Worm (Caenorhabditis elegans) whole organism, L1 larva: ENCODE results near the gene rpap-2.

Source experiments
- C16A3.4 ChIP-seq: fragments of 150-350 bp; optimal IDR thresholded peaks from 2 replicates; lab custom pipeline; 2014; ENCODE audit warnings: missing biosample characterization, missing genetic modification characterization
- C34B4.2 ChIP-seq: sonication (generic microtip); optimal IDR thresholded peaks from 2 replicates; lab custom pipeline; 2017; ENCODE audit warnings: mild to moderate bottlenecking, missing genetic modification characterization, missing compliant biosample characterization
- Y116A8C.19 ChIP-seq: sonication (generic microtip); optimal IDR thresholded peaks from 2 replicates; lab custom pipeline; 2016; ENCODE audit warnings: missing compliant biosample characterization, missing genetic modification characterization, borderline replicate concordance
- aly-2 ChIP-seq: fragments of 150-350 bp; optimal IDR thresholded peaks from 2 replicates; lab custom pipeline; 2014; ENCODE audit warnings: missing biosample characterization, missing genetic modification characterization
- blmp-1 ChIP-seq: fragments of 150-350 bp; optimal IDR thresholded peaks from 2 replicates; lab custom pipeline; 2014; ENCODE audit warnings: missing biosample characterization, missing genetic modification characterization
- ceh-8 ChIP-seq: fragments of 200-800 bp; sonication (Bioruptor generic); optimal IDR thresholded peaks from 2 replicates; lab custom pipeline; 2018; ENCODE audit warnings: mild to moderate bottlenecking, missing genetic modification characterization, moderate library complexity, missing compliant biosample characterization
- ceh-88 ChIP-seq: fragments of 200-800 bp; sonication (Bioruptor generic); IDR thresholded peaks from 2 replicates; pipeline ENCODE4 v1.3.6; 2022; ENCODE audit warnings: missing genetic modification characterization, missing compliant biosample characterization
- ceh-90 ChIP-seq: sonication (generic microtip); optimal IDR thresholded peaks from 2 replicates; lab custom pipeline; 2016; ENCODE audit warnings: missing genetic modification characterization, missing compliant biosample characterization
- dsc-1 ChIP-seq: sonication (generic microtip); optimal IDR thresholded peaks from 2 replicates; lab custom pipeline; 2016; ENCODE audit warnings: mild to moderate bottlenecking, missing genetic modification characterization, missing compliant biosample characterization
- efl-1 ChIP-seq, 4 experiments: fragments of 150-350 bp; optimal IDR thresholded peaks in 3 of 4; peaks in 1 of 4; 1 replicate in 1 of 4; 2 replicates in 3 of 4; lab custom pipeline; 2014; ENCODE audit warnings: missing biosample characterization in 2 of 4, missing genetic modification characterization in 2 of 4, missing genetic modification reagents in 2 of 4
- egl-13 ChIP-seq: sonication (generic microtip); optimal IDR thresholded peaks from 2 replicates; lab custom pipeline; 2016; ENCODE audit warnings: missing genotype, missing genetic modification reagents, missing genetic modification characterization, missing compliant biosample characterization
- ets-5 ChIP-seq: fragments of 200-800 bp; sonication (Bioruptor generic); IDR thresholded peaks from 2 replicates; pipeline ENCODE4 v1.3.6; 2022; ENCODE audit warnings: missing genetic modification characterization, missing compliant biosample characterization
- fkh-10 ChIP-seq: sonication (generic microtip); optimal IDR thresholded peaks from 2 replicates; lab custom pipeline; 2017; ENCODE audit warnings: missing biosample characterization, missing genetic modification reagents, missing genetic modification characterization
- fkh-4 ChIP-seq: sonication (generic microtip); optimal IDR thresholded peaks from 2 replicates; lab custom pipeline; 2016; ENCODE audit warnings: missing compliant biosample characterization, missing genetic modification characterization, borderline replicate concordance
- fkh-8 ChIP-seq: sonication (generic microtip); optimal IDR thresholded peaks from 2 replicates; lab custom pipeline; 2016; ENCODE audit warnings: mild to moderate bottlenecking, missing genetic modification characterization, missing compliant biosample characterization
- fos-1 ChIP-seq: fragments of 150-350 bp; optimal IDR thresholded peaks from 2 replicates; lab custom pipeline; 2014; ENCODE audit warnings: missing biosample characterization, missing genetic modification characterization
- grh-1 ChIP-seq: fragments of 200-800 bp; sonication (Bioruptor generic); IDR thresholded peaks from 2 replicates; pipeline ENCODE4 v1.3.6; 2022; ENCODE audit warnings: missing genetic modification reagents, missing genetic modification characterization, missing compliant biosample characterization
- hpl-2 ChIP-seq: fragments of 150-350 bp; optimal IDR thresholded peaks from 2 replicates; lab custom pipeline; 2014; ENCODE audit warnings: missing biosample characterization, missing genetic modification reagents, missing genetic modification characterization
- jun-1 ChIP-seq: fragments of 150-350 bp; optimal IDR thresholded peaks from 2 replicates; lab custom pipeline; 2014; ENCODE audit warnings: missing biosample characterization, missing genetic modification reagents, missing genetic modification characterization
- lin-13 ChIP-seq: fragments of 150-350 bp; optimal IDR thresholded peaks from 2 replicates; lab custom pipeline; 2014; ENCODE audit warnings: missing biosample characterization, missing genetic modification reagents, missing genetic modification characterization
- lin-14 ChIP-seq: fragments of 200-800 bp; sonication (Bioruptor generic); optimal IDR thresholded peaks from 2 replicates; lab custom pipeline; 2018; ENCODE audit warnings: mild to moderate bottlenecking, missing genetic modification characterization, moderate library complexity, missing compliant biosample characterization
- lin-15B ChIP-seq: fragments of 150-350 bp; sonication (generic microtip); optimal IDR thresholded peaks from 3 replicates; lab custom pipeline; 2014; ENCODE audit warnings: missing biosample characterization, missing genetic modification characterization
- mab-9 ChIP-seq: fragments of 200-800 bp; sonication (Bioruptor generic); IDR thresholded peaks from 2 replicates; pipeline ENCODE4 v1.3.6; 2022; ENCODE audit warnings: missing genetic modification reagents, missing genetic modification characterization, missing compliant biosample characterization
- mep-1 ChIP-seq: fragments of 150-350 bp; optimal IDR thresholded peaks from 2 replicates; lab custom pipeline; 2014; ENCODE audit warnings: missing biosample characterization, missing genetic modification characterization
- nhr-28 ChIP-seq: fragments of 150-350 bp; optimal IDR thresholded peaks from 2 replicates; lab custom pipeline; 2014; ENCODE audit warnings: missing biosample characterization, missing genetic modification characterization
- nhr-71 ChIP-seq: sonication (generic microtip); optimal IDR thresholded peaks from 2 replicates; lab custom pipeline; 2016; ENCODE audit warnings: mild to moderate bottlenecking, missing genetic modification characterization, moderate library complexity, missing compliant biosample characterization
- nhr-76 ChIP-seq: sonication (generic microtip); optimal IDR thresholded peaks from 2 replicates; lab custom pipeline; 2017; ENCODE audit warnings: missing biosample characterization, missing genetic modification characterization
- nhr-77 ChIP-seq: fragments of 150-350 bp; optimal IDR thresholded peaks from 2 replicates; lab custom pipeline; 2014; ENCODE audit warnings: missing biosample characterization, missing genetic modification characterization
- nhr-84 ChIP-seq: sonication (generic microtip); optimal IDR thresholded peaks from 2 replicates; lab custom pipeline; 2017; ENCODE audit warnings: missing biosample characterization, missing genetic modification characterization
- nhr-85 ChIP-seq: sonication (generic microtip); peaks from one replicate; lab custom pipeline; 2016; ENCODE audit warnings: missing genetic modification characterization, inconsistent platforms, missing compliant biosample characterization
- pag-3 ChIP-seq: sonication (generic microtip); optimal IDR thresholded peaks from 2 replicates; lab custom pipeline; 2017; ENCODE audit warnings: missing genetic modification characterization, mild to moderate bottlenecking, missing compliant biosample characterization, antibody characterized with exemption, borderline replicate concordance; ENCODE audit not compliant: insufficient read depth
- pqm-1 ChIP-seq: sonication (generic microtip); optimal IDR thresholded peaks from 3 replicates; lab custom pipeline; 2017; ENCODE audit warnings: missing biosample characterization, missing genetic modification characterization
- sox-4 ChIP-seq: sonication (generic microtip); optimal IDR thresholded peaks from 2 replicates; lab custom pipeline; 2016; ENCODE audit warnings: missing genetic modification characterization, missing compliant biosample characterization
- sup-37 ChIP-seq: fragments of 200-800 bp; sonication (Bioruptor generic); optimal IDR thresholded peaks from 2 replicates; lab custom pipeline; 2018; ENCODE audit warnings: mild to moderate bottlenecking, missing genetic modification characterization, missing compliant biosample characterization
- tlp-1 ChIP-seq: fragments of 150-350 bp; optimal IDR thresholded peaks from 2 replicates; lab custom pipeline; 2014; ENCODE audit warnings: missing biosample characterization, missing genetic modification characterization
- unc-130 ChIP-seq: fragments of 150-350 bp; optimal IDR thresholded peaks from 2 replicates; lab custom pipeline; 2017; ENCODE audit warnings: missing biosample characterization, missing genetic modification characterization, inconsistent platforms
- unc-30 ChIP-seq: sonication (generic microtip); optimal IDR thresholded peaks from 2 replicates; lab custom pipeline; 2017; ENCODE audit warnings: missing biosample characterization, missing genetic modification characterization
- unc-62 ChIP-seq: fragments of 150-350 bp; optimal IDR thresholded peaks from 2 replicates; lab custom pipeline; 2014; ENCODE audit warnings: missing biosample characterization, missing genetic modification reagents, missing genetic modification characterization
- vab-15 ChIP-seq: sonication (generic microtip); optimal IDR thresholded peaks from 2 replicates; lab custom pipeline; 2017; ENCODE audit warnings: missing genotype, mild to moderate bottlenecking, missing genetic modification characterization, missing compliant biosample characterization
- zip-4 ChIP-seq: fragments of 200-800 bp; sonication (Bioruptor generic); optimal IDR thresholded peaks from 2 replicates; lab custom pipeline; 2018; ENCODE audit warnings: mild to moderate bottlenecking, missing genetic modification characterization, moderate library complexity, missing compliant biosample characterization
- ztf-4 ChIP-seq: fragments of 150-350 bp; optimal IDR thresholded peaks from 2 replicates; lab custom pipeline; 2014; ENCODE audit warnings: missing biosample characterization, missing genetic modification characterization

rpap-2 gene

DNA sequence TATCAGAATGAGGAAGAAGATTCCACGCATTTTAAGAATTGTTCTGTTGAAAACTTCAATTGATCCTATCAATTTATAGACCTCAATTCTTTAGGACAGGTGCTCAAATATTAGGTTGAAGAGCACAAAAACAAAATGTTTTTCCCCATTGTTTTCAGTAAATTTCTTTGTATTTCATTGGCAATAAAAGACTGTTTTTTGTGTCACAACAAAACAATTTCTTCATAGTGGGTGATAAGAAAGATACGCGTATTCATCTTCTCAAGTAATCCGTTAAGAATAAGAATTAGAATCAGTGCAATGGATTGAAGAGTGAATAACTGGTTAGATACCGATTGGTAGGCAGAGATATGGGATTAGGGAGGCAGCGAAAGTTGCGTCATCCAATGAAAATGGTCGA, 7.1 kb upstream of the rpap-2 start, which contains the start of gene ZK643.6:
Gene ZK643.6 (minus strand): TSS at position 101 of the 400 bp plus-strand sequence.
- TF ChIP-seq C16A3.4 (tag; lab: Kevin White, UChicago) (no peak), unc-130 (tag; lab: Kevin White, UChicago) (no peak), fos-1 (tag; lab: Kevin White, UChicago) (no peak), dsc-1 (tag; lab: Kevin White, UChicago) (peak; percentile 1), efl-1 (optimal IDR thresholded peaks at IDR 0.05; lab: Kevin White, UChicago) (no peak), efl-1 (GFP tag; optimal IDR thresholded peaks at IDR 0.05 in 1 of 2; lab: Kevin White, UChicago) (peak in 1 of 2 experiments; percentile 33)

DNA sequence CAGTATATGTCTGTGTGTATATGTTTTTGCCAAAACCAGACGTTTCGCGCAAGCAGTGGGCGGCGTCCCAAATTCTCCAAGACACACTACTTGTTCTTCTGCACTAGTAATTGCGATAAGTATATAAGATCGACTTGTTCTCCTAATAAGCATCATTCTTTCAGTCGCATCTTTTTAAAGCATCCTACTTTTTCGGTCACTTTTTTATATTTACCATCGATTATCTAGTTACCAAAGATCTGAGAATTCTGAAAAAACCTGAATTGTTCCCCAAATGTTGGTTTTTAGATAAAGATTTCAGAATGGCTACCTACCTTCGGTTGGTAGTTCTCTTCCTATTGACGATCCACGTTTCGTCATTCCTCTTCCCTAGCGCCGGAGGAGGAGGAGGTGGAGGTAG, 5.8 kb upstream of the rpap-2 start, which contains the start of gene grl-25:
Gene grl-25 (plus strand): TSS at position 301 of the 400 bp plus-strand sequence.
- TF ChIP-seq grh-1 (GFP tag; lab: Robert Waterston, UW) (no peak), aly-2 (tag; lab: Kevin White, UChicago) (no peak), pag-3 (tag; lab: Kevin White, UChicago) (no peak), dsc-1 (tag; lab: Kevin White, UChicago) (no peak), blmp-1 (tag; lab: Kevin White, UChicago) (no peak), Y116A8C.19 (no peak), unc-130 (tag; lab: Kevin White, UChicago) (no peak), tlp-1 (tag; lab: Kevin White, UChicago) (no peak), efl-1 (optimal IDR thresholded peaks at IDR 0.05; lab: Kevin White, UChicago) (no peak), efl-1 (GFP tag; optimal IDR thresholded peaks at IDR 0.05 in 1 of 2; lab: Kevin White, UChicago) (no peak), mep-1 (tag; lab: Kevin White, UChicago) (no peak), nhr-28 (no peak), ceh-90 (no peak), C34B4.2 (tag; lab: Kevin White, UChicago) (no peak), nhr-84 (tag; lab: Kevin White, UChicago) (no peak), lin-13 (no peak), nhr-71 (no peak), unc-62 (no peak), nhr-77 (no peak), unc-30 (tag; lab: Kevin White, UChicago) (no peak), ceh-88 (GFP tag; lab: Robert Waterston, UW) (no peak)
- TF ChIP-seq, all 84 proteins: peak for 0

DNA sequence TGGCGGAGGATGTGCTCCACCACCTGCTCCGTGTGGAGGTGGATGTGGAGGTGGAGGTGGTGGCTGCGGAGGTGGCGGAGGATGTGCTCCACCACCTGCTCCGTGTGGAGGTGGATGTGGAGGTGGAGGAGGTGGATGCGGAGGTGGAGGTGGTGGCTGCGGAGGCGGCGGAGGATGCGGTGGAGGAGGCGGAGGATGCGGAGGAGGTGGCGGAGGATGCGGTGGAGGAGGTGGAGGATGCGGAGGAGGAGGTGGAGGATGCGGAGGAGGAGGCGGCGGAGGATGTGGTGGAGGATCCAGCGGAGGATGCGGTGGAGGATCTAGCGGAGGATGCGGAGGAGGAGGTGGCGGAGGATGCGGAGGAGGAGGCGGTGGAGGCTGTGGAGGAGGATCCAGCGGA, 5.3 kb upstream of the rpap-2 start:
- TF ChIP-seq ceh-8 (peak; percentile 68), C16A3.4 (tag; lab: Kevin White, UChicago) (no peak), mab-9 (GFP tag; lab: Robert Waterston, UW) (no peak), ets-5 (no peak), Y116A8C.19 (no peak)

DNA sequence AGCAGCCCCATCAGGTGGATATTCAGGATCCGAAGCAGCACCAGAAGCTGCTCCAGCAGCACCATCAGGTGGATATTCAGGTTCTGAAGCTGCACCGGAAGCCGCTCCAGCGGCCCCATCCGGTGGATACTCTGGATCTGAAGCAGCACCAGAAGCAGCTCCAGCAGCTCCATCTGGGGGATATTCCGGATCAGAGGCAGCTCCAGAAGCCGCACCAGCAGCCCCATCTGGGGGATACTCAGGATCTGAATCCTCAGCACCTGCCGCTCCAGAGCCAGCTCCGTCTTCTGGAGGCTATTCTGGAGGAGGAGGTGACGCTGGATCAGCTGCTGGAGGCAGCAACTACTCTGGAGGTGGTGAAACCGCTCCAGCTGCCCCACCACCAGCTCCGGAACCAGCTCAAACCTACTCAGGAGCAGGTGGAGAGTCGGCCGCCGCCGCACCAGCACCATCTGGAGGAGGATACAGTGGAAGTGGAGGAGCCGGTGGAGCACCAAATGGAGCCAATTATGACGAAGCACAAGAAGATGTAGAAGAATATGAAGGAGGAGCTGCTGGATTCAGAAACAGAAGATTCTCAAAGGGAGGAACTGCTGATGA, 3.0 kb upstream of the rpap-2 start:
- no peak for TF ChIP-seq unc-62
- peak; percentile 45 for TF ChIP-seq ceh-8
- TF ChIP-seq sup-37 (GFP tag; lab: Kevin White, UChicago), result no peak
- TF ChIP-seq fkh-10 (GFP tag; lab: Kevin White, UChicago), result no peak
- TF ChIP-seq nhr-77, result no peak
- TF ChIP-seq fkh-8 (tag; lab: Kevin White, UChicago), result no peak
- no peak for TF ChIP-seq efl-1 (optimal IDR thresholded peaks at IDR 0.05; lab: Kevin White, UChicago)
- peak in 1 of 2 experiments; percentile 38 for TF ChIP-seq efl-1 (GFP tag; optimal IDR thresholded peaks at IDR 0.05 in 1 of 2; lab: Kevin White, UChicago)

DNA sequence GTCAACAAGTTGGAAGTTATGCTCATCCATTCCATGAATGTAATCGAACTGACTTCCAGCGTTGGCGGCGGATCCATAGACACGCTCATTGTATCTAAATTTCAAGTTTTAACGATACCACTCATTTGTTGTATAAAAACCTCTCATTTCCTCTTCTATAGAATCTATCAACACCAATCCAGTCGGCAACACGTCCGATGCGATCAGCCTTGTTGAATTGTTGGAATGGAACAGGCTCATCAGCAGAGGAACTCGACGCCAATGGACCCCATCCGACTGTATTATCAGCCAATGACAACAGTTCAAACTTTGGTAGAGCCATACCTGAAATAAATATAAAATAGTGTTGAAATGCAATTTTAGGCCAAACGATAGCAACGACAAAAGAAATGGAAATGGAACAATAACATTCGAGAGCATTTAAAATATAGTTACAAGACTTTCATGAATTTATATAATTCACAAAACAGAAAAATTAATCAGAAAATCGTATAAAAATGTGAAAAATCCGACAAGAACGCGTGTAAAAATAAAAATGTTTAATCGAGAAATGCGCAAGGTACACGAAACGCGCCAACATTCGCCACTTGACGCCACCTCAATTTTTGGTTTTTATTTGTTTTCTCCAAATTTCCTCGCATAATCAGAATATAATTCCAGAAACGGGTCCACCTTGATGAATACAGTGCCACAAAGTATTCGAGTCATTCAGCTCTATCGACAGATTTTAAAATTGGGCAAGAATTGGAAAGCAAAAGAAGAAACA, 3.7 kb downstream of the rpap-2 start, which contains the start of the genes eif-3.D and R08D7.4:
Gene eif-3.D (minus strand): TSS at position 324 of the 766 bp plus-strand sequence.
Gene R08D7.4 (plus strand): TSS at position 638 of the 766 bp plus-strand sequence.
- TF ChIP-seq vab-15 (tag; lab: Kevin White, UChicago) (no peak), fkh-4 (tag; lab: Kevin White, UChicago) (peak; percentile 5), lin-15B (tag; lab: Kevin White, UChicago) (no peak), Y116A8C.19 (no peak), egl-13 (no peak), ztf-4 (tag; lab: Kevin White, UChicago) (peak; percentile 22), sox-4 (tag; lab: Kevin White, UChicago) (no peak), blmp-1 (tag; lab: Kevin White, UChicago) (no peak), pqm-1 (tag; lab: Kevin White, UChicago) (no peak), zip-4 (GFP tag; lab: Kevin White, UChicago) (peak; percentile 43), tlp-1 (tag; lab: Kevin White, UChicago) (no peak), jun-1 (tag; lab: Kevin White, UChicago) (no peak), nhr-76 (tag; lab: Kevin White, UChicago) (no peak), hpl-2 (GFP tag; lab: Kevin White, UChicago) (no peak), nhr-85 (tag; lab: Kevin White, UChicago) (peak; percentile 74), ceh-88 (GFP tag; lab: Robert Waterston, UW) (no peak), efl-1 (optimal IDR thresholded peaks at IDR 0.05; lab: Kevin White, UChicago) (peak; percentile 67 to 78), efl-1 (GFP tag; optimal IDR thresholded peaks at IDR 0.05 in 1 of 2; lab: Kevin White, UChicago) (peak; percentile 69 to 96), sup-37 (GFP tag; lab: Kevin White, UChicago) (no peak), lin-14 (GFP tag; lab: Kevin White, UChicago) (peak; percentile 52)
